Worm (Caenorhabditis elegans) whole organism, late embryonic: ENCODE results near the gene F58H7.5.
A peak's percentile ranks its signal among the peaks of the same experiment; 100 is the strongest.

Source experiments
- C08G9.2 ChIP-seq: sonication (generic microtip); optimal IDR thresholded peaks from 2 replicates; lab custom pipeline; 2016; ENCODE audit warnings: mild to moderate bottlenecking, missing genetic modification characterization, moderate library complexity, missing compliant biosample characterization
- K09A11.1 ChIP-seq: sonication (generic microtip); optimal IDR thresholded peaks from 2 replicates; lab custom pipeline; 2017; ENCODE audit warnings: antibody characterized with exemption, mild to moderate bottlenecking, missing genetic modification characterization, missing compliant biosample characterization; ENCODE audit not compliant: insufficient read depth
- T23F11.4 ChIP-seq: fragments of 200-800 bp; sonication (Bioruptor generic); optimal IDR thresholded peaks from 2 replicates; lab custom pipeline; 2018; ENCODE audit warnings: mild to moderate bottlenecking, missing genetic modification characterization, missing compliant biosample characterization
- ahr-1 ChIP-seq: sonication (generic microtip); optimal IDR thresholded peaks from 2 replicates; lab custom pipeline; 2016; ENCODE audit warnings: missing genetic modification characterization, missing compliant biosample characterization
- ama-1 ChIP-seq: fragments of 150-350 bp; optimal IDR thresholded peaks from 2 replicates; lab custom pipeline; 2014
- ceh-18 ChIP-seq: sonication (generic microtip); optimal IDR thresholded peaks from 2 replicates; lab custom pipeline; 2016; ENCODE audit warnings: missing genetic modification characterization, missing compliant biosample characterization
- ceh-22 ChIP-seq: sonication (generic microtip); optimal IDR thresholded peaks from 2 replicates; lab custom pipeline; 2017; ENCODE audit warnings: missing biosample characterization, missing genetic modification characterization
- ceh-31 ChIP-seq: sonication (generic microtip); optimal IDR thresholded peaks from 2 replicates; lab custom pipeline; 2016; ENCODE audit warnings: missing genetic modification characterization, missing compliant biosample characterization
- ceh-34 ChIP-seq: sonication (generic microtip); optimal IDR thresholded peaks from 2 replicates; lab custom pipeline; 2016; ENCODE audit warnings: mild to moderate bottlenecking, missing genetic modification characterization, missing compliant biosample characterization
- ceh-48 ChIP-seq: sonication (generic microtip); optimal IDR thresholded peaks from 2 replicates; lab custom pipeline; 2016; ENCODE audit warnings: missing genetic modification characterization, inconsistent platforms, missing compliant biosample characterization
- ceh-6 ChIP-seq: fragments of 200-800 bp; sonication (Bioruptor generic); optimal IDR thresholded peaks from 2 replicates; lab custom pipeline; 2018; ENCODE audit warnings: mild to moderate bottlenecking, missing genetic modification characterization, missing compliant biosample characterization
- che-1 ChIP-seq: sonication (generic microtip); optimal IDR thresholded peaks from 2 replicates; lab custom pipeline; 2016; ENCODE audit warnings: mild to moderate bottlenecking, missing genetic modification characterization, missing compliant biosample characterization
- dve-1 ChIP-seq: sonication (generic microtip); optimal IDR thresholded peaks from 2 replicates; lab custom pipeline; 2017; ENCODE audit warnings: antibody characterized with exemption, mild to moderate bottlenecking, missing genetic modification characterization, missing compliant biosample characterization
- elt-2 ChIP-seq: sonication (generic microtip); optimal IDR thresholded peaks from 2 replicates; lab custom pipeline; 2016; ENCODE audit warnings: missing genetic modification reagents, missing genetic modification characterization, missing compliant biosample characterization
- eyg-1 ChIP-seq: sonication (generic microtip); optimal IDR thresholded peaks from 2 replicates; lab custom pipeline; 2016; ENCODE audit warnings: missing genotype, missing genetic modification characterization, missing compliant biosample characterization
- fkh-10 ChIP-seq: fragments of 150-350 bp; optimal IDR thresholded peaks from 2 replicates; lab custom pipeline; 2014; ENCODE audit warnings: missing biosample characterization, missing genetic modification reagents, missing genetic modification characterization
- gmeb-2 ChIP-seq: sonication (generic microtip); optimal IDR thresholded peaks from 2 replicates; lab custom pipeline; 2016; ENCODE audit warnings: missing genetic modification characterization, inconsistent platforms, missing compliant biosample characterization
- hlh-13 ChIP-seq: fragments of 200-800 bp; sonication (Bioruptor generic); optimal IDR thresholded peaks from 2 replicates; lab custom pipeline; 2018; ENCODE audit warnings: mild to moderate bottlenecking, missing genetic modification characterization, missing compliant biosample characterization
- hlh-15 ChIP-seq: sonication (generic microtip); optimal IDR thresholded peaks from 2 replicates; lab custom pipeline; 2016; ENCODE audit warnings: missing genetic modification characterization, missing compliant biosample characterization
- hlh-30 ChIP-seq: sonication (generic microtip); optimal IDR thresholded peaks from 2 replicates; lab custom pipeline; 2017; ENCODE audit warnings: antibody characterized with exemption, missing genetic modification characterization, missing compliant biosample characterization; ENCODE audit not compliant: insufficient read depth
- hlh-8 ChIP-seq: sonication (generic microtip); optimal IDR thresholded peaks from 2 replicates; lab custom pipeline; 2016; ENCODE audit warnings: missing genotype, missing genetic modification characterization, missing compliant biosample characterization
- lin-11 ChIP-seq: fragments of 200-800 bp; sonication (Bioruptor generic); optimal IDR thresholded peaks from 2 replicates; lab custom pipeline; 2018; ENCODE audit warnings: mild to moderate bottlenecking, missing genetic modification characterization, missing compliant biosample characterization
- nfya-1 ChIP-seq: sonication (generic microtip); optimal IDR thresholded peaks from 2 replicates; lab custom pipeline; 2017; ENCODE audit warnings: missing genetic modification characterization, mild to moderate bottlenecking, missing compliant biosample characterization, antibody characterized with exemption, moderate library complexity
- nhr-11 ChIP-seq: fragments of 150-350 bp; optimal IDR thresholded peaks from 2 replicates; lab custom pipeline; 2014; ENCODE audit warnings: missing biosample characterization, missing genetic modification characterization
- nhr-232 ChIP-seq: sonication (generic microtip); optimal IDR thresholded peaks from 2 replicates; lab custom pipeline; 2016; ENCODE audit warnings: missing genetic modification characterization, missing compliant biosample characterization
- npax-4 ChIP-seq: sonication (generic microtip); optimal IDR thresholded peaks from 2 replicates; lab custom pipeline; 2016; ENCODE audit warnings: missing genetic modification characterization, missing compliant biosample characterization
- pag-3 ChIP-seq: sonication (generic microtip); optimal IDR thresholded peaks from 2 replicates; lab custom pipeline; 2016; ENCODE audit warnings: missing compliant biosample characterization, missing genetic modification characterization, borderline replicate concordance
- pat-9 ChIP-seq: fragments of 200-800 bp; sonication (Bioruptor generic); optimal IDR thresholded peaks from 2 replicates; lab custom pipeline; 2018; ENCODE audit warnings: mild to moderate bottlenecking, missing genetic modification characterization, moderate library complexity, missing compliant biosample characterization
- pha-4 ChIP-seq: fragments of 150-350 bp; optimal IDR thresholded peaks from 2 replicates; lab custom pipeline; 2018; ENCODE audit warnings: missing biosample characterization, missing genetic modification reagents, missing genetic modification characterization
- ref-2 ChIP-seq: sonication (generic microtip); optimal IDR thresholded peaks from 2 replicates; lab custom pipeline; 2016; ENCODE audit warnings: missing genetic modification characterization, missing compliant biosample characterization
- rnt-1 ChIP-seq: sonication (generic microtip); optimal IDR thresholded peaks from 2 replicates; lab custom pipeline; 2016; ENCODE audit warnings: missing genetic modification characterization, missing compliant biosample characterization
- sdc-2 ChIP-seq: sonication (generic microtip); optimal IDR thresholded peaks from 2 replicates; lab custom pipeline; 2016; ENCODE audit warnings: missing genotype, missing genetic modification characterization, missing compliant biosample characterization
- syd-9 ChIP-seq: sonication (generic microtip); optimal IDR thresholded peaks from 2 replicates; lab custom pipeline; 2016; ENCODE audit warnings: mild to moderate bottlenecking, missing genetic modification characterization, moderate library complexity, missing compliant biosample characterization
- tbx-2 ChIP-seq: sonication (generic microtip); optimal IDR thresholded peaks from 2 replicates; lab custom pipeline; 2016; ENCODE audit warnings: missing genetic modification characterization, missing compliant biosample characterization
- tbx-7 ChIP-seq: sonication (generic microtip); optimal IDR thresholded peaks from 2 replicates; lab custom pipeline; 2016; ENCODE audit warnings: missing genotype, missing genetic modification characterization, missing compliant biosample characterization
- unc-3 ChIP-seq, 2 experiments: fragments of 200-800 bp in 1 of 2; sonication (Bioruptor generic) in 1 of 2; sonication (generic microtip) in 1 of 2; conservative IDR thresholded peaks in 1 of 2; optimal IDR thresholded peaks in 1 of 2; 2 replicates each; pipeline versions ENCODE4 v1.3.6 to Lab custom; 2016 to 2022; ENCODE audit warnings: missing compliant biosample characterization in 2 of 2, missing genetic modification characterization in 2 of 2, missing genetic modification reagents in 1 of 2
- unc-42 ChIP-seq: sonication (generic microtip); optimal IDR thresholded peaks from 2 replicates; lab custom pipeline; 2016; ENCODE audit warnings: missing genotype, missing genetic modification characterization, missing compliant biosample characterization
- unc-55 ChIP-seq: sonication (generic microtip); optimal IDR thresholded peaks from 2 replicates; lab custom pipeline; 2017; ENCODE audit warnings: missing biosample characterization, missing genetic modification reagents, missing genetic modification characterization

The F58H7.5 gene

ce11 chrIV:951569-951968 is 31.8 kb downstream of the F58H7.5 start:
- TF ChIP-seq unc-3 (GFP tag; conservative IDR thresholded peaks at IDR 0.05; lab: Robert Waterston, UW) (no peak), unc-3 (tag; optimal IDR thresholded peaks at IDR 0.05; lab: Kevin White, UChicago) (no peak), lin-11 (tag; lab: Kevin White, UChicago) (no peak), unc-42 (peak; percentile 65), elt-2 (tag; lab: Kevin White, UChicago) (no peak)

ce11 chrIV:953136-953535 is 33.3 kb downstream of the F58H7.5 start:
- TF ChIP-seq hlh-13 (GFP tag; lab: Kevin White, UChicago) (no peak), nhr-11 (tag; lab: Kevin White, UChicago) (no peak), nhr-232 (no peak), pag-3 (no peak), unc-55 (GFP tag; lab: Kevin White, UChicago) (no peak), hlh-8 (tag; lab: Kevin White, UChicago) (no peak), syd-9 (tag; lab: Kevin White, UChicago) (no peak), che-1 (tag; lab: Kevin White, UChicago) (no peak), ahr-1 (tag; lab: Kevin White, UChicago) (no peak), ceh-31 (no peak)
- TF ChIP-seq, all 69 proteins: peak for 0

ce11 chrIV:957820-958219 is 38.0 kb downstream of the F58H7.5 start:
- peak; percentile 90 for TF ChIP-seq hlh-30 (tag; lab: Kevin White, UChicago)
- TF ChIP-seq ceh-18 (tag; lab: Kevin White, UChicago), result peak; percentile 55
- peak; percentile 36 for TF ChIP-seq dve-1 (tag; lab: Kevin White, UChicago)
- peak; percentile 82 for TF ChIP-seq nfya-1
- TF ChIP-seq rnt-1, result peak; percentile 92
- no peak for TF ChIP-seq hlh-15 (tag; lab: Kevin White, UChicago)
- TF ChIP-seq npax-4 (tag; lab: Kevin White, UChicago), result no peak
- TF ChIP-seq pat-9 (tag; lab: Kevin White, UChicago), result peak; percentile 18
- peak; percentile 61 for TF ChIP-seq tbx-2 (tag; lab: Kevin White, UChicago)
- TF ChIP-seq elt-2 (tag; lab: Kevin White, UChicago), result no peak
- TF ChIP-seq ceh-34 (tag; lab: Kevin White, UChicago), result peak; percentile 2
- TF ChIP-seq unc-55 (GFP tag; lab: Kevin White, UChicago), result peak; percentile 45
- TF ChIP-seq ceh-31, result peak; percentile 62
- no peak for TF ChIP-seq sdc-2 (tag; lab: Kevin White, UChicago)

- TF ChIP-seq fkh-10 (GFP tag; lab: Kevin White, UChicago), result no peak
- TF ChIP-seq gmeb-2 (tag; lab: Kevin White, UChicago), result no peak
- no peak for TF ChIP-seq eyg-1
- no peak for TF ChIP-seq tbx-7
- no peak for TF ChIP-seq ama-1 (lab: Kevin White, UChicago)
- no peak for TF ChIP-seq ref-2 (tag; lab: Kevin White, UChicago)
- TF ChIP-seq ceh-22 (tag; lab: Kevin White, UChicago), result no peak
- no peak for TF ChIP-seq C08G9.2 (tag; lab: Kevin White, UChicago)
- TF ChIP-seq hlh-15 (tag; lab: Kevin White, UChicago), result no peak
- no peak for TF ChIP-seq pha-4 (tag; lab: Kevin White, UChicago)
- TF ChIP-seq K09A11.1 (tag; lab: Kevin White, UChicago), result no peak
- TF ChIP-seq ceh-6 (GFP tag; lab: Kevin White, UChicago), result no peak
- no peak for TF ChIP-seq T23F11.4 (GFP tag; lab: Kevin White, UChicago)
- TF ChIP-seq ceh-48 (tag; lab: Kevin White, UChicago), result no peak
Measured at ce11 chrIV:959221-959620, 39.4 kb downstream of the F58H7.5 start, which contains the start of gene plx-1. Gene plx-1 (plus strand): TSS chrIV:959521.
